Worm (Caenorhabditis elegans): Measurements from ENCODE around the gene spig-3.
"Not testable (repeated sequence)": the region's sequence is repeated elsewhere in the genome, so short reads cannot be mapped to it uniquely, and the experiment has no call there.

The spig-3 gene

DNA sequence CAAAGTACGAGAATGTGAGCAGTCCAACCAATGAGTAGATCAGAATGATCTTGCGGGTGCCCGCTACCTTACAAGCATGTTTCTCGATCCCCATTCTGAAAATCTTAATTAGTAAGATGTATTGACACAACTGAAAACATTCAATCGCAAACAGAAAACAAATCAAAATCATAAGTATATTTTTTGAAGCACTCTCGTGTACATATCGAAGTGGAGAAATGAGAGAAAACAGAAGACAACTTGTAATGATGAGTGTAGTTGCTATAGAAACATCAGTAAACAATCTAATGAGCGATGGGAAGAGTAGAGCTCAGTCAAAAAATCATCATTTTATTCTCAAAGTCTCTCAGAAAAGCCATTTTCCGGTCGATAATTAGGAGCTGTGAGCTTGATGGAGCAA is 13.2 kb upstream of the spig-3 start, which contains the start of gene F14D7.8:
F14D7.8 (minus strand) TSS at position 101 of the 400 bp plus-strand sequence.
- TF ChIP-seq tab-1 (GFP tag; IDR thresholded peaks at IDR 0.05) = no peak
- TF ChIP-seq ztf-29 (GFP tag; IDR thresholded peaks at IDR 0.05) = no peak
- TF ChIP-seq cog-1 (tag; optimal IDR thresholded peaks at IDR 0.05) = no peak
- no peak for TF ChIP-seq ref-1 (GFP tag; conservative IDR thresholded peaks at IDR 0.05)
- no peak for TF ChIP-seq med-1 (GFP tag; optimal IDR thresholded peaks at IDR 0.05; ENCODE audit: insufficient read depth)
- TF ChIP-seq ztf-23 (GFP tag; IDR thresholded peaks at IDR 0.05) = no peak
- TF ChIP-seq flt-1 (GFP tag; IDR thresholded peaks at IDR 0.05) = no peak
- TF ChIP-seq T22C8.4 (GFP tag; IDR thresholded peaks at IDR 0.05) = no peak
- TF ChIP-seq klf-2 (GFP tag; conservative IDR thresholded peaks at IDR 0.05) = no peak

DNA sequence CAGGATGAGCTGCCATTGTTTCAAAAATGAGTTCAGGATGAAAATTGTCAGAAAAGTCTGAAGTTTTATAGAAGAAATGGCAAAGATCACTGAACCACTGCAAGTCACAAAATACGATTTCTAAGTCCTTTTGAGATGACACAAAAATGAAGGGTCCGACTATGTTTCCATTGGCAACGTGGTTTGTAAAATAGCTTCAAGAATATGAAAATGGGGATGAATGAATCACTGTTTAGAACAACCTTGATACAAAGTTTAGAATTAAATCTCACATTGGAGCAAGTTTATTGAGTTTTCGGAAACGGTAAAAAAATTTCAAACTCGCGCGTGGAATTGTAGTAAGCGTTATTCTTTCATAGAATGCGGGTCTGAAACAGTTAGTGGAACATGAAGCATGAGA is 11.6 kb upstream of the spig-3 start, which contains the start of gene ddn-3:
ddn-3 (minus strand) TSS at position 101 of the 400 bp plus-strand sequence.
- no peak for TF ChIP-seq klf-2 (GFP tag; conservative IDR thresholded peaks at IDR 0.05)
- no peak for TF ChIP-seq ztf-29 (GFP tag; IDR thresholded peaks at IDR 0.05)
- no peak for TF ChIP-seq cog-1 (tag; optimal IDR thresholded peaks at IDR 0.05)
- no peak for TF ChIP-seq tab-1 (GFP tag; IDR thresholded peaks at IDR 0.05)
- no peak for TF ChIP-seq ztf-23 (GFP tag; IDR thresholded peaks at IDR 0.05)
- no peak for TF ChIP-seq med-1 (GFP tag; optimal IDR thresholded peaks at IDR 0.05; ENCODE audit: insufficient read depth)
- TF ChIP-seq T22C8.4 (GFP tag; IDR thresholded peaks at IDR 0.05) = no peak
- no peak for TF ChIP-seq ref-1 (GFP tag; conservative IDR thresholded peaks at IDR 0.05)
- no peak for TF ChIP-seq flt-1 (GFP tag; IDR thresholded peaks at IDR 0.05)

DNA sequence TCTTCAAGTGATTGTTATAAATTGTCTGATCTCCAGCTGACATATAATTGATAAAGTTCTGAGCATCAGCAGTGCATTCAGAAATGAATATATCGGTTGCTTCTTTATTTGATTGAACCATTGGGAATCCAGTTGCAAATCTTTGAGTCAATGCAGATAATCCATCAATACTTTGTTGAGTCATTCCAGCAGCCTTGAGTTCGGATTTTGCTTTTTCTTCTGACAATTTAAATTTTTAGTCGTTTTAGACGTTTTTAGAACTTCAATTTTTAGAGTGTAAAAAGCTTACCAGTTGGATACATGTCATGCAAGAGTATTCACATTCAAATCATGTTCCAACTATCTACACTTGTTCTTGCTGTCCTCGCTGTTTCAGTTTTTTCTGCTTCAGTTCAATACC is 10.2 kb upstream of the spig-3 start, which contains the start of gene F14D7.14:
F14D7.14 (plus strand) TSS at position 301 of the 400 bp plus-strand sequence.
- not testable (repeated sequence) for TF ChIP-seq klf-2 (GFP tag; conservative IDR thresholded peaks at IDR 0.05); ref-1 (GFP tag; conservative IDR thresholded peaks at IDR 0.05); flt-1 (GFP tag; IDR thresholded peaks at IDR 0.05)

DNA sequence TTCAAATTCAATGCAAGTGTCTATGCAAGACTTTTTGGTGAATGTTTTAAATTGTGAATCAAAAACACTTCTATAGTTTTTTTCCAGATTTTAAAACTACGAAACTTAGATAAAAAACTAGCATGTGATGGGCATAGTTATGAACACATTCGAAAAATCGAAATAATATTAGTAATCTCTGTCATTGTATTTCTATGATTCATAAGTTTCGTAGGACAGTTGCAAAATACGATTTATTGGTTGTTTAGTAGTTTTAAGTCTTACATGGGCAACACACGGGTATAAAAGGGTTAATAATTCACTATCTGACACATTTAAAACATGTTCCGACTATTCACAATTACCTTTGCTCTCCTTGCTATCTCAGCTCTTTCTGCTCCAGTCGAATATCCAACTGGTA is 8.7 kb upstream of the spig-3 start, which contains the start of gene spig-5:
spig-5 (plus strand) TSS at position 301 of the 400 bp plus-strand sequence.
- TF ChIP-seq T22C8.4 (GFP tag; IDR thresholded peaks at IDR 0.05); med-1 (GFP tag; optimal IDR thresholded peaks at IDR 0.05; ENCODE audit: insufficient read depth); flt-1 (GFP tag; IDR thresholded peaks at IDR 0.05): not testable (repeated sequence)

DNA sequence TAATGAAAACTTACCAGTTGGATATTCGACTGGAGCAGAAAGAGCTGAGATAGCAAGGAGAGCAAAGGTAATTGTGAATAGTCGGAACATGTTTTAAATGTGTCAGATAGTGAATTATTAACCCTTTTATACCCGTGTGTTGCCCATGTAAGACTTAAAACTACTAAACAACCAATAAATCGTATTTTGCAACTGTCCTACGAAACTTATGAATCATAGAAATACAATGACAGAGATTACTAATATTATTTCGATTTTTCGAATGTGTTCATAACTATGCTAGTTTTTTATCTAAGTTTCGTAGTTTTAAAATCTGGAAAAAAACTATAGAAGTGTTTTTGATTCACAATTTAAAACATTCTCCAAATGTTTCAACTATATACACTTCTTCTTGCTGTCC is 7.3 kb upstream of the spig-3 start, which contains the start of gene spig-4:
spig-4 (minus strand) TSS at position 101 of the 400 bp plus-strand sequence.
- not testable (repeated sequence) for TF ChIP-seq T22C8.4 (GFP tag; IDR thresholded peaks at IDR 0.05); cog-1 (tag; optimal IDR thresholded peaks at IDR 0.05); ztf-23 (GFP tag; IDR thresholded peaks at IDR 0.05)

DNA sequence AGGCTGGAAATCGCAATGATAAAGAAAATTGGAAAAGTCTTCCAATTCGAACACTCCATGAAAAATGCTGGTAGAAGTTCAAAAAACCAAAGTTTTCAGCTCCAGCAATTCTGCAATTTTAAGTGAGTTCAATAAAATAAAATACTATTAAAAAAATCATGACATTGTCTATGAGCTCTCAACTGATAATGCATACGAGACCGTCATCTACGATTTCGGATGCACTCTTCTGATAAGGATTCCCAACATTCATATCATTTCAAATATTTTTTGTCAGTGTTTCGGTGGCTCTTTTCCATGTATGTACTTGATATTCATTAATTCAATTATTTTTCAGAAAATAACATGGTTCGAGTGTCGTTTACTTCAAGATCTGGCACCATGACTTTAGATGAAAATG is 1.6 kb upstream of the spig-3 start, which contains the start of gene F14D7.6:
F14D7.6 (plus strand) TSS at position 338 of the 400 bp plus-strand sequence.
- TF ChIP-seq cog-1 (tag; optimal IDR thresholded peaks at IDR 0.05) (no peak), ztf-23 (GFP tag; IDR thresholded peaks at IDR 0.05) (no peak), ref-1 (GFP tag; conservative IDR thresholded peaks at IDR 0.05) (no peak), klf-2 (GFP tag; conservative IDR thresholded peaks at IDR 0.05) (no peak), tab-1 (GFP tag; IDR thresholded peaks at IDR 0.05) (no peak), T22C8.4 (GFP tag; IDR thresholded peaks at IDR 0.05) (no peak), med-1 (GFP tag; optimal IDR thresholded peaks at IDR 0.05; ENCODE audit: insufficient read depth) (no peak), flt-1 (GFP tag; IDR thresholded peaks at IDR 0.05) (no peak), ztf-29 (GFP tag; IDR thresholded peaks at IDR 0.05) (no peak)

DNA sequence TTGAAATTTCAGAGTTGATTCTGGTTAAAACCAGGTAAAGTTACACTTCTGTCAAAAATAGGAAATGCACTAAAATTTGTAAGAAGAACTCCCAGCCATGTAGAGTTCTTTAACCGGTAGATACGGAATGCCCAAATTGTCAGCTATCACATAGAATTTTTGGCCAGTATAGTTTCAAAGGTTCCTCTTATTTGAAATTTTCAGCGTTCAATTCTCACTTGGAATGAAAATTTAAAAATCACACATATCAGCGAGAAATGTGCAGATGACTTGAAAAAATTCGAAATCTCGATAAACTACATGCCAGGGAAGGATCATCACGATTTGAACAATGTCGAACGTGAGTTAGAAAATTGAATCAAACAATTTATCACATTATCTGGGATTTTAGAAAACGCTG is 3.0 kb downstream of the spig-3 start, which contains the start of gene F14D7.3:
F14D7.3 (plus strand) TSS at position 301 of the 400 bp plus-strand sequence.
- no peak for TF ChIP-seq ztf-23 (GFP tag; IDR thresholded peaks at IDR 0.05)
- TF ChIP-seq T22C8.4 (GFP tag; IDR thresholded peaks at IDR 0.05) = no peak
- no peak for TF ChIP-seq ref-1 (GFP tag; conservative IDR thresholded peaks at IDR 0.05)
- TF ChIP-seq med-1 (GFP tag; optimal IDR thresholded peaks at IDR 0.05; ENCODE audit: insufficient read depth) = no peak
- no peak for TF ChIP-seq ztf-29 (GFP tag; IDR thresholded peaks at IDR 0.05)
- TF ChIP-seq cog-1 (tag; optimal IDR thresholded peaks at IDR 0.05) = no peak
- TF ChIP-seq klf-2 (GFP tag; conservative IDR thresholded peaks at IDR 0.05) = no peak
- no peak for TF ChIP-seq flt-1 (GFP tag; IDR thresholded peaks at IDR 0.05)
- no peak for TF ChIP-seq tab-1 (GFP tag; IDR thresholded peaks at IDR 0.05)

DNA sequence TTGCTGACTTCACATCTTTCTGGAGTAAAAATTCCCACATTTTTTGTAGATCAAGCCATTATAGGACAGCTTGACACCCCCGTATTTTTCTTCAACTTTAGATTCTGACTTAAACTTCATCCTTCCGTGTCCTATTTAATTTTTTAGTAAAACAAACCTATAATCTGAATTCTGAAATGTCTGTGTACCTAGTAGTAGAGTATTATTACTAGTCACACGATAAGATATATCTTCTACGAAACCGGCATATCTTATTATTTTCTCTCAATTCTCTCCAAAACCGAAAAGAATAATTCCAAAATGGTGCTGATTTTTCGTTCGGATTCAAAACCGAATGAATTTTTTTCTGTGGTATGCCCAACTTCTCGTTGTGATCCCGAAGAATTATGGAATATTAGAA is 5.1 kb downstream of the spig-3 start, which contains the start of gene F14D7.9:
F14D7.9 (plus strand) TSS at position 301 of the 400 bp plus-strand sequence.
- no peak for TF ChIP-seq cog-1 (tag; optimal IDR thresholded peaks at IDR 0.05)
- TF ChIP-seq ztf-29 (GFP tag; IDR thresholded peaks at IDR 0.05) = no peak
- no peak for TF ChIP-seq flt-1 (GFP tag; IDR thresholded peaks at IDR 0.05)
- no peak for TF ChIP-seq ztf-23 (GFP tag; IDR thresholded peaks at IDR 0.05)
- no peak for TF ChIP-seq ref-1 (GFP tag; conservative IDR thresholded peaks at IDR 0.05)
- no peak for TF ChIP-seq med-1 (GFP tag; optimal IDR thresholded peaks at IDR 0.05; ENCODE audit: insufficient read depth)
- no peak for TF ChIP-seq T22C8.4 (GFP tag; IDR thresholded peaks at IDR 0.05)
- no peak for TF ChIP-seq klf-2 (GFP tag; conservative IDR thresholded peaks at IDR 0.05)
- no peak for TF ChIP-seq tab-1 (GFP tag; IDR thresholded peaks at IDR 0.05)

DNA sequence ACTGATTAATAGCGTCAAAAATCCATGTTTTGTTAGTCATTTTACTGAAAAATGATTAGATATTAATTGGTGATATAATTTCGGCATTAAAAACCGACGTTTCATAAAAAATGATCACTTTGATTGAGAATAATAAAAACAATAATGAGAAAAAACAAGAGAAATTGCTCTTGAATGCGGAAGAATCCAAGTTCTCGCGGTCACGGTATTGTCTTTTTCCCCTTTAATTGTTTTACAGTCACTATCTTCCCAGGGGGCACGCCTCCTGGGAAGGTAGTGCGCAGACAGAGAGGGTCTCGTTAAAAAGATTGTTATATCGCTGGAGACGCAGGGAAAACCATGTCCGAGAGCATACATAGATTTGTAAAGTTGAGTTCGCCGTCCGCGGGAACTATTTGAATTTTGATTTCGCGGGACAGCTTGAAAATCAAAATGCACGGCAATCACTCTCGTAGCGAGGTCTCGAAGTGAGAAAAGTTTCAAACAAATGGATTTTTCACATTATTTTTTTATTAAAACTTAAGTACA is 5.7 kb downstream of the spig-3 start, which contains the start of gene F14D7.2:
F14D7.2 (minus strand) TSS at position 51 of the 528 bp plus-strand sequence.
- TF ChIP-seq ztf-23 (GFP tag; IDR thresholded peaks at IDR 0.05) (no peak), klf-2 (GFP tag; conservative IDR thresholded peaks at IDR 0.05) (no peak), med-1 (GFP tag; optimal IDR thresholded peaks at IDR 0.05; ENCODE audit: insufficient read depth) (no peak), tab-1 (GFP tag; IDR thresholded peaks at IDR 0.05) (no peak), cog-1 (tag; optimal IDR thresholded peaks at IDR 0.05) (no peak), T22C8.4 (GFP tag; IDR thresholded peaks at IDR 0.05) (no peak), ref-1 (GFP tag; conservative IDR thresholded peaks at IDR 0.05) (no peak), flt-1 (GFP tag; IDR thresholded peaks at IDR 0.05) (no peak), ztf-29 (GFP tag; IDR thresholded peaks at IDR 0.05) (no peak)

DNA sequence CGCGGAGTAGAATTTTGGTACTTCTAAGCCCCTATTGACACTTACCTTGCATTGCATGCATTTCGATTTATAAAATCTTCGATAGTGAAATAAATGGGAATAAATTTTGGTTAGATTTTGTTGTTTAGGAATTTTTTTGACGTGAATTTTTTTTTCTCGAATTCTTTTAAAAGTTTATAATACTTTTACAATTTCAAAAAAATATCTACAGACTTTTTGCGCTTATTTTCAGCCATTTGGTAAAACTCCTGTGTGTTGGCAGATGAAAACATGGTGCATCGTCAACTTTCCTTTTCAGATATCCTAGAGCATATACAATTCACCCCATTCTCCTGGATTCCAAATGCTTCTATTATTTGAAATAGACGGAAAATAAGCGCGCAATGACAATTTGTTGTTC is 8.8 kb downstream of the spig-3 start, which contains the start of gene F14D7.18:
F14D7.18 (minus strand) TSS at position 101 of the 400 bp plus-strand sequence.
- TF ChIP-seq T22C8.4 (GFP tag; IDR thresholded peaks at IDR 0.05) (no peak), flt-1 (GFP tag; IDR thresholded peaks at IDR 0.05) (no peak), ztf-23 (GFP tag; IDR thresholded peaks at IDR 0.05) (no peak), med-1 (GFP tag; optimal IDR thresholded peaks at IDR 0.05; ENCODE audit: insufficient read depth) (no peak), klf-2 (GFP tag; conservative IDR thresholded peaks at IDR 0.05) (no peak), tab-1 (GFP tag; IDR thresholded peaks at IDR 0.05) (no peak), ref-1 (GFP tag; conservative IDR thresholded peaks at IDR 0.05) (no peak), cog-1 (tag; optimal IDR thresholded peaks at IDR 0.05) (no peak), ztf-29 (GFP tag; IDR thresholded peaks at IDR 0.05) (no peak)
